Fruit fly (Drosophila melanogaster): ENCODE results near the gene CG31230.

dm6 chr3R:18658380-18658944 lies 13.0 kb upstream of the CG31230 start:
- TF ChIP-seq psq (optimal IDR thresholded peaks at IDR 0.05) (no peak), CG8478 (optimal IDR thresholded peaks at IDR 0.05) (no peak), pan (optimal IDR thresholded peaks at IDR 0.05) (no peak), EcR (GFP tag; optimal IDR thresholded peaks at IDR 0.05) (no peak), Dll (optimal IDR thresholded peaks at IDR 0.05) (peak; percentile 61), usp (GFP tag; optimal IDR thresholded peaks at IDR 0.05) (no peak)
